Worm (Caenorhabditis elegans) whole organism, L4/young adult: ENCODE results near the gene F59E12.8.
"Not testable (repeated sequence)": the region's sequence is repeated elsewhere in the genome, so short reads cannot be mapped to it uniquely, and the experiment has no call there.

Source experiments
- W03F9.2 ChIP-seq: fragments of 150-350 bp; optimal IDR thresholded peaks from 2 replicates; lab custom pipeline; 2014; ENCODE audit warnings: missing biosample characterization, missing genetic modification characterization
- dao-5 ChIP-seq: sonication (generic microtip); optimal IDR thresholded peaks from 2 replicates; lab custom pipeline; 2016; ENCODE audit warnings: missing genotype, missing genetic modification characterization, moderate library complexity, missing compliant biosample characterization
- him-1 ChIP-seq: sonication (generic microtip); optimal IDR thresholded peaks from 2 replicates; lab custom pipeline; 2016; ENCODE audit warnings: missing genotype, missing genetic modification reagents, missing genetic modification characterization, missing compliant biosample characterization

Gene F59E12.8

DNA sequence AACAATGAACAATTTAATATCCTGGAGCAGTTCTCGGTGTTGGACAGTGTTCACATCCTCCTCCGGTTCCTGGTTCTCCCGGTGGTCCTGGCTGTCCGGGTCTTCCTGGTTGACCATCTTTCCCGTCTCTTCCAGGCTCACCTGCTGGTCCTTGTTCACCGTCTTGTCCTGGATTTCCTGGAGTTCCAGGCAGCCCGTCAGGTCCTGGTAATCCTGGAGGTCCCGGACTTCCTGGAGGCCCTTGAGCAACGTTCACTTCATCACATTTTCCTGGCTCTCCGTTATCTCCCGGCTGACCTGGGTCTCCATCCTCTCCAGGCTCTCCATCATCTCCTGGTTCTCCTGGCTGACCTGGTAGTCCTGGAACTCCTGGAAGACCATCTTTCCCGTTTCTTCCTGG lies 14.7 kb upstream of the F59E12.8 start:
- TF ChIP-seq him-1 (tag; lab: Kevin White, UChicago) (no peak), dao-5 (tag; lab: Kevin White, UChicago) (no peak)

- TF ChIP-seq him-1 (tag; lab: Kevin White, UChicago) (no peak), dao-5 (tag; lab: Kevin White, UChicago) (no peak), W03F9.2 (tag; lab: Kevin White, UChicago) (peak; percentile 74)
Observed at ce11 chrII:5649236-5650004, 12.7 kb upstream of the F59E12.8 start, which contains the start of the genes sam-4, F59E12.17 and zyg-1. sam-4 (minus strand) TSS chrII:5649286. F59E12.17 (minus strand) TSS chrII:5649470. zyg-1 (plus strand) TSS chrII:5649748.

- TF ChIP-seq W03F9.2 (tag; lab: Kevin White, UChicago) = no peak
- no peak for TF ChIP-seq him-1 (tag; lab: Kevin White, UChicago)
- TF ChIP-seq dao-5 (tag; lab: Kevin White, UChicago) = no peak
Observed at ce11 chrII:5648272-5648671, 11.5 kb upstream of the F59E12.8 start, which contains the start of gene ddl-1. ddl-1 (minus strand) TSS chrII:5648372.

ce11 chrII:5646942-5647341 lies 10.2 kb upstream of the F59E12.8 start, which contains the start of gene F59E12.9:
F59E12.9 (minus strand) TSS chrII:5647042.
- TF ChIP-seq W03F9.2 (tag; lab: Kevin White, UChicago) (no peak), him-1 (tag; lab: Kevin White, UChicago) (no peak), dao-5 (tag; lab: Kevin White, UChicago) (no peak)

- TF ChIP-seq W03F9.2 (tag; lab: Kevin White, UChicago) (no peak), him-1 (tag; lab: Kevin White, UChicago) (no peak), dao-5 (tag; lab: Kevin White, UChicago) (no peak)
Observed at ce11 chrII:5642110-5642509, 5.4 kb upstream of the F59E12.8 start.

- TF ChIP-seq W03F9.2 (tag; lab: Kevin White, UChicago) (no peak), dao-5 (tag; lab: Kevin White, UChicago) (no peak), him-1 (tag; lab: Kevin White, UChicago) (no peak)
Observed at ce11 chrII:5640362-5641079, 3.8 kb upstream of the F59E12.8 start.

DNA sequence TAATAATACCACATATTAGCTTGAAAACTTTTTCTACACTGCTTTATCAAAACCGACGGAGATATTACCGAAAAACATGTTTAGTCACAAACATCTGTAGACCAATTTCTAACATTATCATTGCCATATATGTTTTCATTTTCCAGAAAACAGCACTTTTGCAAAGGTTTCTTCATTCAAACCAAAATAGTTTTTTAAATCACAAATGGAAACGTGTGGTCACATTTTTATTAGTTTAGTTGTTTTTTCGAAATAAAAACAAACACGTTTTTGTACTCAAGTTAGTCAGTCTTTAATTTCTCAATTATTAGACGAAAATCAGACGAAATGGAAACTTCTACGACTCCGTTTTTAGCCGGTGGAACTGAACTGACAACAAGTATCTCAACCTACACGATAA lies 1.3 kb upstream of the F59E12.8 start, which contains the start of gene F59E12.3:
F59E12.3 (plus strand) TSS at position 301 of the 400 bp plus-strand sequence.
- TF ChIP-seq him-1 (tag; lab: Kevin White, UChicago) (no peak), W03F9.2 (tag; lab: Kevin White, UChicago) (no peak), dao-5 (tag; lab: Kevin White, UChicago) (no peak)

ce11 chrII:5633453-5633852 lies 3.3 kb downstream of the F59E12.8 start:
- no peak for TF ChIP-seq him-1 (tag; lab: Kevin White, UChicago)
- no peak for TF ChIP-seq W03F9.2 (tag; lab: Kevin White, UChicago)
- TF ChIP-seq dao-5 (tag; lab: Kevin White, UChicago) = no peak

DNA sequence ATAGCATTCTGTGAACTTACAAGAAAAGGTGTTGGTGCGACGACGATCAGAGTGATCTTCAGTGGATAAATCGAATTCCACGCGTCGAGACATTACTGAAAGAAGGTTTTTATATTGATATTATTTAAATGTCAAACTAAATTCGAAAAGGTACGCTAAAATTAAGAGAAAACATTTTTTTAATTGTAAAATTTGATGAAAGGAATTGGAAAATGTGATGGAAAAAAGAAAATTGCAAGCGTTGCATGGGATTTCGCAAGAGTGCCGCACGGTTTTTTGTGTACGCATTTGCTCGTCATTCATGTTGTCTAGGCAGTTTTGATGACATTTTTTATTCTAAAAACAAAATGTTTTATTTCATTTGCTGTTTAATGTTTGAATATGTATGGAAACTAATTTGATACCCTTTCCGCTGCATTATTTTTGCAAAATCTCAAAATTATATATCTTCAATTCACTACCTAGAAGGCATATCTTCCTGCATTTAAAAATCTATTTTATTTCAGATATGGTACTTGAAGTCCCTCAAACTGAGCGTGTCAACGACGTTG lies 5.8 kb downstream of the F59E12.8 start, which contains the start of the genes F59E12.6 and npl-4.1:
F59E12.6 (minus strand) TSS at position 101 of the 551 bp plus-strand sequence.
npl-4.1 (plus strand) TSS at position 501 of the 551 bp plus-strand sequence.
- not testable (repeated sequence) for TF ChIP-seq W03F9.2, him-1, dao-5 (tag; lab: Kevin White, UChicago)

- TF ChIP-seq dao-5 (tag; lab: Kevin White, UChicago) = no peak
- TF ChIP-seq W03F9.2 (tag; lab: Kevin White, UChicago) = no peak
- no peak for TF ChIP-seq him-1 (tag; lab: Kevin White, UChicago)
Observed at ce11 chrII:5628326-5628818, 8.4 kb downstream of the F59E12.8 start, which contains the start of gene F59E12.15. F59E12.15 (minus strand) TSS chrII:5628376.

DNA sequence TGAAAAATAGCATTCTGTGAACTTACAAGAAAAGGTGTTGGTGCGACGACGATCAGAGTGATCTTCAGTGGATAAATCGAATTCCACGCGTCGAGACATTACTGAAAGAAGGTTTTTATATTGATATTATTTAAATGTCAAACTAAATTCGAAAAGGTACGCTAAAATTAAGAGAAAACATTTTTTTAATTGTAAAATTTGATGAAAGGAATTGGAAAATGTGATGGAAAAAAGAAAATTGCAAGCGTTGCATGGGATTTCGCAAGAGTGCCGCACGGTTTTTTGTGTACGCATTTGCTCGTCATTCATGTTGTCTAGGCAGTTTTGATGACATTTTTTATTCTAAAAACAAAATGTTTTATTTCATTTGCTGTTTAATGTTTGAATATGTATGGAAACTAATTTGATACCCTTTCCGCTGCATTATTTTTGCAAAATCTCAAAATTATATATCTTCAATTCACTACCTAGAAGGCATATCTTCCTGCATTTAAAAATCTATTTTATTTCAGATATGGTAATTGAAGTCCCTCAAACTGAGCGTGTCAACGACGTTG lies 14.3 kb downstream of the F59E12.8 start, which contains the start of the genes eif-3.L and npl-4.2:
eif-3.L (minus strand) TSS at position 101 of the 557 bp plus-strand sequence.
npl-4.2 (plus strand) TSS at position 507 of the 557 bp plus-strand sequence.
- not testable (repeated sequence) for TF ChIP-seq dao-5, him-1, W03F9.2 (tag; lab: Kevin White, UChicago)

ce11 chrII:5619298-5619697 lies 17.4 kb downstream of the F59E12.8 start, which contains the start of gene dhs-6:
dhs-6 (minus strand) TSS chrII:5619319.
- TF ChIP-seq W03F9.2 (tag; lab: Kevin White, UChicago) (no peak), dao-5 (tag; lab: Kevin White, UChicago) (no peak), him-1 (tag; lab: Kevin White, UChicago) (no peak)
